Worm (Caenorhabditis elegans) whole organism, late embryonic: ENCODE measurements around the gene afmd-2.
A peak's percentile ranks its signal among the peaks of the same experiment; 100 is the strongest.
"Not testable (repeated sequence)": the region's sequence is repeated elsewhere in the genome, so short reads cannot be mapped to it uniquely, and the experiment has no call there.

Experiments
- C08G9.2 ChIP-seq: sonication (generic microtip); optimal IDR thresholded peaks from 2 replicates; lab custom pipeline; 2016; ENCODE audit warnings: mild to moderate bottlenecking, missing genetic modification characterization, moderate library complexity, missing compliant biosample characterization
- C38D4.7 ChIP-seq: fragments of 200-800 bp; sonication (Bioruptor generic); optimal IDR thresholded peaks from 2 replicates; lab custom pipeline; 2018; ENCODE audit warnings: mild to moderate bottlenecking, missing genetic modification characterization, moderate library complexity, missing compliant biosample characterization
- K02D7.2 ChIP-seq: sonication (generic microtip); optimal IDR thresholded peaks from 2 replicates; lab custom pipeline; 2017; ENCODE audit warnings: mild to moderate bottlenecking, missing genetic modification characterization, missing compliant biosample characterization
- K09A11.1 ChIP-seq: sonication (generic microtip); optimal IDR thresholded peaks from 2 replicates; lab custom pipeline; 2017; ENCODE audit warnings: antibody characterized with exemption, mild to moderate bottlenecking, missing genetic modification characterization, missing compliant biosample characterization; ENCODE audit not compliant: insufficient read depth
- Y22D7AL.16 ChIP-seq: sonication (generic microtip); optimal IDR thresholded peaks from 2 replicates; lab custom pipeline; 2016; ENCODE audit warnings: missing genetic modification characterization, missing compliant biosample characterization
- ceh-18 ChIP-seq: sonication (generic microtip); optimal IDR thresholded peaks from 2 replicates; lab custom pipeline; 2016; ENCODE audit warnings: missing genetic modification characterization, missing compliant biosample characterization
- ceh-2 ChIP-seq: sonication (generic microtip); optimal IDR thresholded peaks from 2 replicates; lab custom pipeline; 2016; ENCODE audit warnings: missing genotype, missing genetic modification characterization, missing compliant biosample characterization
- ceh-22 ChIP-seq: sonication (generic microtip); optimal IDR thresholded peaks from 2 replicates; lab custom pipeline; 2017; ENCODE audit warnings: missing biosample characterization, missing genetic modification characterization
- ceh-34 ChIP-seq: sonication (generic microtip); optimal IDR thresholded peaks from 2 replicates; lab custom pipeline; 2016; ENCODE audit warnings: mild to moderate bottlenecking, missing genetic modification characterization, missing compliant biosample characterization
- ceh-45 ChIP-seq: fragments of 200-800 bp; sonication (Bioruptor generic); IDR thresholded peaks from 2 replicates; pipeline ENCODE4 v1.3.6; 2022; ENCODE audit warnings: missing genetic modification reagents, missing genetic modification characterization, missing compliant biosample characterization
- ceh-48 ChIP-seq: sonication (generic microtip); optimal IDR thresholded peaks from 2 replicates; lab custom pipeline; 2016; ENCODE audit warnings: missing genetic modification characterization, inconsistent platforms, missing compliant biosample characterization
- ceh-9 ChIP-seq: sonication (generic microtip); optimal IDR thresholded peaks from 2 replicates; lab custom pipeline; 2016; ENCODE audit warnings: mild to moderate bottlenecking, missing genetic modification characterization, inconsistent platforms, missing compliant biosample characterization
- che-1 ChIP-seq: sonication (generic microtip); optimal IDR thresholded peaks from 2 replicates; lab custom pipeline; 2016; ENCODE audit warnings: mild to moderate bottlenecking, missing genetic modification characterization, missing compliant biosample characterization
- dmd-4 ChIP-seq: sonication (generic microtip); optimal IDR thresholded peaks from 2 replicates; lab custom pipeline; 2016; ENCODE audit warnings: borderline replicate concordance, missing genetic modification characterization, missing compliant biosample characterization
- ets-4 ChIP-seq: sonication (generic microtip); optimal IDR thresholded peaks from 2 replicates; lab custom pipeline; 2016; ENCODE audit warnings: missing genetic modification characterization, missing compliant biosample characterization
- fkh-10 ChIP-seq: fragments of 150-350 bp; optimal IDR thresholded peaks from 2 replicates; lab custom pipeline; 2014; ENCODE audit warnings: missing biosample characterization, missing genetic modification reagents, missing genetic modification characterization
- fkh-6 ChIP-seq: sonication (generic microtip); optimal IDR thresholded peaks from 2 replicates; lab custom pipeline; 2016; ENCODE audit warnings: missing genetic modification characterization, missing compliant biosample characterization
- gmeb-2 ChIP-seq: sonication (generic microtip); optimal IDR thresholded peaks from 2 replicates; lab custom pipeline; 2016; ENCODE audit warnings: missing genetic modification characterization, inconsistent platforms, missing compliant biosample characterization
- hlh-13 ChIP-seq: fragments of 200-800 bp; sonication (Bioruptor generic); optimal IDR thresholded peaks from 2 replicates; lab custom pipeline; 2018; ENCODE audit warnings: mild to moderate bottlenecking, missing genetic modification characterization, missing compliant biosample characterization
- hlh-15 ChIP-seq: sonication (generic microtip); optimal IDR thresholded peaks from 2 replicates; lab custom pipeline; 2016; ENCODE audit warnings: missing genetic modification characterization, missing compliant biosample characterization
- hlh-30 ChIP-seq: sonication (generic microtip); optimal IDR thresholded peaks from 2 replicates; lab custom pipeline; 2017; ENCODE audit warnings: antibody characterized with exemption, missing genetic modification characterization, missing compliant biosample characterization; ENCODE audit not compliant: insufficient read depth
- lim-6 ChIP-seq: sonication (generic microtip); optimal IDR thresholded peaks from 2 replicates; lab custom pipeline; 2016; ENCODE audit warnings: missing genetic modification characterization, missing compliant biosample characterization
- nfya-1 ChIP-seq: sonication (generic microtip); optimal IDR thresholded peaks from 2 replicates; lab custom pipeline; 2017; ENCODE audit warnings: missing genetic modification characterization, mild to moderate bottlenecking, missing compliant biosample characterization, antibody characterized with exemption, moderate library complexity
- npax-4 ChIP-seq: sonication (generic microtip); optimal IDR thresholded peaks from 2 replicates; lab custom pipeline; 2016; ENCODE audit warnings: missing genetic modification characterization, missing compliant biosample characterization
- odd-2 ChIP-seq: sonication (generic microtip); optimal IDR thresholded peaks from 2 replicates; lab custom pipeline; 2017; ENCODE audit warnings: antibody characterized with exemption, mild to moderate bottlenecking, missing genetic modification characterization, missing compliant biosample characterization
- pat-9 ChIP-seq: fragments of 200-800 bp; sonication (Bioruptor generic); optimal IDR thresholded peaks from 2 replicates; lab custom pipeline; 2018; ENCODE audit warnings: mild to moderate bottlenecking, missing genetic modification characterization, moderate library complexity, missing compliant biosample characterization
- pha-2 ChIP-seq: sonication (generic microtip); optimal IDR thresholded peaks from 2 replicates; lab custom pipeline; 2017; ENCODE audit warnings: mild to moderate bottlenecking, missing genetic modification characterization, missing compliant biosample characterization
- pros-1 ChIP-seq: fragments of 150-350 bp; optimal IDR thresholded peaks from 2 replicates; lab custom pipeline; 2014; ENCODE audit warnings: missing biosample characterization, missing genetic modification reagents, missing genetic modification characterization
- ref-2 ChIP-seq: sonication (generic microtip); optimal IDR thresholded peaks from 2 replicates; lab custom pipeline; 2016; ENCODE audit warnings: missing genetic modification characterization, missing compliant biosample characterization
- rnt-1 ChIP-seq: sonication (generic microtip); optimal IDR thresholded peaks from 2 replicates; lab custom pipeline; 2016; ENCODE audit warnings: missing genetic modification characterization, missing compliant biosample characterization
- sdc-2 ChIP-seq: sonication (generic microtip); optimal IDR thresholded peaks from 2 replicates; lab custom pipeline; 2016; ENCODE audit warnings: missing genotype, missing genetic modification characterization, missing compliant biosample characterization
- sox-2 ChIP-seq: fragments of 200-800 bp; sonication (Bioruptor generic); IDR thresholded peaks from 2 replicates; pipeline ENCODE4 v1.3.6; 2022; ENCODE audit warnings: missing genetic modification reagents, missing genetic modification characterization, missing compliant biosample characterization
- syd-9 ChIP-seq: sonication (generic microtip); optimal IDR thresholded peaks from 2 replicates; lab custom pipeline; 2016; ENCODE audit warnings: mild to moderate bottlenecking, missing genetic modification characterization, moderate library complexity, missing compliant biosample characterization
- unc-3 ChIP-seq, 2 experiments: fragments of 200-800 bp in 1 of 2; sonication (Bioruptor generic) in 1 of 2; sonication (generic microtip) in 1 of 2; conservative IDR thresholded peaks in 1 of 2; optimal IDR thresholded peaks in 1 of 2; 2 replicates each; pipeline versions ENCODE4 v1.3.6 to Lab custom; 2016 to 2022; ENCODE audit warnings: missing compliant biosample characterization in 2 of 2, missing genetic modification characterization in 2 of 2, missing genetic modification reagents in 1 of 2
- unc-42 ChIP-seq: sonication (generic microtip); optimal IDR thresholded peaks from 2 replicates; lab custom pipeline; 2016; ENCODE audit warnings: missing genotype, missing genetic modification characterization, missing compliant biosample characterization
- zip-5 ChIP-seq: sonication (generic microtip); optimal IDR thresholded peaks from 2 replicates; lab custom pipeline; 2016; ENCODE audit warnings: missing genetic modification characterization, missing compliant biosample characterization

The afmd-2 gene

DNA sequence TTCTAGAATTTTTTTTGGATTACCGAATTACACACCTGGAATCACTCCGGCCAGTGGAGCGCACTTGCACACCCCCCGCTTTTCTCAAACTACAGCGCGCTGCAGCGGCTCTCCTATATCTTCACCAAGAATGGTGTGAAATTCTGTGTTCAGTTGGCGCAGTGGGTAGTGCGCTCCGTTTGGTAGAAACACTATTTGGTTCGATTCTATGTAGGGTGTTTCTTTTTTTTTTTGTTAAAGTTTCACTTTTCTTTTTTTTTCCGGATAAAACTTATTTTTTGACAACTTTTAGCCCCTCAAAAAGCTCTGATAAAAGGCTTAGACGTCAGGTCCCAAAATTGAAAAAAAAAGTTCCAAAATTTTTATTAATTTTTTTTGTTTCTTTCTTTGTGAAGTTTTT, 5.0 kb upstream of the afmd-2 start:
- 0 out of 2 replicates have a peak, but pooled peaks have one; percentile 19 for TF ChIP-seq unc-3 (GFP tag; conservative IDR thresholded peaks at IDR 0.05; lab: Robert Waterston, UW)
- not testable (repeated sequence) for TF ChIP-seq unc-3 (tag; optimal IDR thresholded peaks at IDR 0.05; lab: Kevin White, UChicago)

- TF ChIP-seq ceh-34 (tag; lab: Kevin White, UChicago) = no peak
- TF ChIP-seq pha-2 (tag; lab: Kevin White, UChicago) = no peak
- no peak for TF ChIP-seq pros-1 (tag; lab: Kevin White, UChicago)
- no peak for TF ChIP-seq Y22D7AL.16 (tag; lab: Kevin White, UChicago)
- no peak for TF ChIP-seq che-1
- TF ChIP-seq, all 69 proteins: peak for 0
Measured at ce11 chrIV:13505144-13505543, 3.9 kb upstream of the afmd-2 start, which contains the start of gene seld-1. Gene seld-1, plus strand, starts transcription at chrIV:13505444.

- no peak for TF ChIP-seq ceh-45 (GFP tag; lab: Robert Waterston, UW)
- TF ChIP-seq syd-9 (tag; lab: Kevin White, UChicago) = no peak
- no peak for TF ChIP-seq rnt-1 (tag; lab: Kevin White, UChicago)
- TF ChIP-seq ets-4 (tag; lab: Kevin White, UChicago) = no peak
- no peak for TF ChIP-seq K09A11.1
- no peak for TF ChIP-seq ceh-34 (tag; lab: Kevin White, UChicago)
- no peak for TF ChIP-seq lim-6 (tag; lab: Kevin White, UChicago)
- no peak for TF ChIP-seq unc-42
- no peak for TF ChIP-seq ceh-48 (tag; lab: Kevin White, UChicago)
- TF ChIP-seq C38D4.7 (GFP tag; lab: Kevin White, UChicago) = no peak
- no peak for TF ChIP-seq ceh-9
- no peak for TF ChIP-seq ref-2 (tag; lab: Kevin White, UChicago)
- TF ChIP-seq zip-5 (tag; lab: Kevin White, UChicago) = no peak
Measured at ce11 chrIV:13505662-13506061, 3.4 kb upstream of the afmd-2 start, which contains the start of gene nlp-17. Gene nlp-17, minus strand, starts transcription at chrIV:13505762.

DNA sequence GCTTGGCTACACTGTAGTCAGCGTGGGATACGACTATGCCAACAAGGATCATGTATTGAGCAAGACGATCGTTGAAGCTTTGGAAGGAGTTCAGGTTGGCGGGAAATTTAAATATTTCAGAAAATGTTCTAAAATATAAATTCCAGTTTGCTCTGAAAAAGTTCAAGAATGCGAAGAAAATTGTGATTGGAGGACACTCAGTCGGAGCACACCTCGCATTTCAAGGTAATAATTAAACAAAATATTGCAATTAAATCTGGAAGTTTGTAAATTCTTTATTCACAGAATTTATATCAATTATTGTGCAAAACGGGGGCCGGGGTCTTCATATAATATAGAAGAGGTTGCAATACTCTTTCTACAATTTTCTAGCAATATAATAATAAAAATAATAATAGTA, 1.0 kb downstream of the afmd-2 start:
- TF ChIP-seq pha-2 (tag; lab: Kevin White, UChicago) (no peak), C08G9.2 (tag; lab: Kevin White, UChicago) (no peak), hlh-15 (no peak), gmeb-2 (tag; lab: Kevin White, UChicago) (no peak), nfya-1 (tag; lab: Kevin White, UChicago) (no peak), ceh-22 (tag; lab: Kevin White, UChicago) (no peak), ceh-48 (tag; lab: Kevin White, UChicago) (no peak), fkh-10 (GFP tag; lab: Kevin White, UChicago) (no peak), ceh-2 (tag; lab: Kevin White, UChicago) (no peak), fkh-6 (tag; lab: Kevin White, UChicago) (no peak), Y22D7AL.16 (tag; lab: Kevin White, UChicago) (no peak)

DNA sequence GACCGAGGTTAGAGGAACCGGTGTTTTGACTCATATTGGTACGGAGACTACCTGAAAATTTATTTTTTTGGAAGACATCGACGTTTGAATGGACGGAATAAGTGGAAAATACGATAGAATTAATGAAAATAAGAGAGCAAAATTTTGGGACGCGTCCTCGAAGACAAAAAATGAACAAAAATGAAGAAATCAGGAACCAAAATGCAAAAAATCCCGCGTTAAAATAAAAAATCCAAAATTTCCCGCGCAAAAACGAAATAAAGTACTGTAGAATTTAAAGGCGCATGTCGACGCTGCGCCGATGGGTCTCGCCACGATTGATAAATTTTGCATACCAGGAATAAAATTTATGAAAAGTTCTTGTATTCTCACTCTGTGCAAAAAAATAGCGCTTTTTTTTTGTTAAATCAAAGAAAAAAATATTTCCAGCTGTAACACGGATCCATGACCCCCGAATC, 3.1 kb downstream of the afmd-2 start, which contains the start of gene puf-3:
Gene puf-3 (minus strand): TSS at position 51 of the 458 bp plus-strand sequence.
- TF ChIP-seq dmd-4 = no peak
- TF ChIP-seq odd-2 (tag; lab: Kevin White, UChicago) = no peak
- TF ChIP-seq ceh-45 (GFP tag; lab: Robert Waterston, UW) = no peak
- TF ChIP-seq che-1 = no peak
- TF ChIP-seq sdc-2 (tag; lab: Kevin White, UChicago) = no peak
- no peak for TF ChIP-seq npax-4 (tag; lab: Kevin White, UChicago)
- TF ChIP-seq hlh-13 (GFP tag; lab: Kevin White, UChicago) = no peak
- no peak for TF ChIP-seq rnt-1 (tag; lab: Kevin White, UChicago)
- TF ChIP-seq hlh-30 (tag; lab: Kevin White, UChicago) = no peak
- no peak for TF ChIP-seq ceh-9
- no peak for TF ChIP-seq zip-5 (tag; lab: Kevin White, UChicago)
- TF ChIP-seq ceh-18 (tag; lab: Kevin White, UChicago) = no peak
- TF ChIP-seq K02D7.2 (tag; lab: Kevin White, UChicago) = no peak
- TF ChIP-seq lim-6 (tag; lab: Kevin White, UChicago) = no peak
- no peak for TF ChIP-seq pha-2 (tag; lab: Kevin White, UChicago)
- no peak for TF ChIP-seq sox-2 (GFP tag; lab: Robert Waterston, UW)
- no peak for TF ChIP-seq ceh-2 (tag; lab: Kevin White, UChicago)
- no peak for TF ChIP-seq pat-9
